Fruit fly (Drosophila melanogaster) whole organism, prepupa: ENCODE measurements around the gene Setx.
A peak's percentile ranks its signal among the peaks of the same experiment; 100 is the strongest.

ENCODE experiments used
- Blimp-1 ChIP-seq: fragments of 200-800 bp; sonication (Bioruptor generic); optimal IDR thresholded peaks from 3 replicates; lab custom pipeline; 2017; ENCODE audit warnings: missing biosample characterization, missing genetic modification characterization, mild to moderate bottlenecking, moderate library complexity, missing genetic modification reagents
- CG10631 ChIP-seq: fragments of 200-800 bp; sonication (Bioruptor generic); optimal IDR thresholded peaks from 2 replicates; lab custom pipeline; 2016; ENCODE audit warnings: missing biosample characterization, missing genetic modification characterization
- CG10669 ChIP-seq: fragments of 200-800 bp; sonication (Bioruptor generic); optimal IDR thresholded peaks from 3 replicates; lab custom pipeline; 2018; ENCODE audit warnings: missing biosample characterization, mild to moderate bottlenecking, missing genetic modification characterization, moderate library complexity
- CG11294 ChIP-seq: fragments of 200-800 bp; sonication (Bioruptor generic); IDR thresholded peaks from 2 replicates; pipeline ENCODE4 v1.3.6; 2022; ENCODE audit warnings: missing biosample characterization, missing genetic modification characterization
- CG11762 ChIP-seq: fragments of 200-800 bp; sonication (Bioruptor generic); optimal IDR thresholded peaks from 3 replicates; lab custom pipeline; 2016; ENCODE audit warnings: missing biosample characterization, missing genetic modification characterization; ENCODE audit not compliant: insufficient read depth
- CG11902 ChIP-seq: fragments of 200-800 bp; sonication (Bioruptor generic); optimal IDR thresholded peaks from 3 replicates; lab custom pipeline; 2016; ENCODE audit warnings: missing biosample characterization, missing genetic modification characterization
- CG15336 ChIP-seq: fragments of 200-800 bp; sonication (Bioruptor generic); IDR thresholded peaks from 2 replicates; pipeline ENCODE4 v1.3.6; 2022; ENCODE audit warnings: missing biosample characterization, missing genetic modification characterization
- CG1621 ChIP-seq: fragments of 200-800 bp; sonication (Bioruptor generic); optimal IDR thresholded peaks from 3 replicates; lab custom pipeline; 2018; ENCODE audit warnings: missing biosample characterization, mild to moderate bottlenecking, missing genetic modification characterization
- CG16779 ChIP-seq: fragments of 200-800 bp; sonication (Bioruptor generic); optimal IDR thresholded peaks from 3 replicates; lab custom pipeline; 2017; ENCODE audit warnings: missing biosample characterization, mild to moderate bottlenecking, missing genetic modification characterization
- CG3032 ChIP-seq: fragments of 200-800 bp; optimal IDR thresholded peaks from 2 replicates; lab custom pipeline; 2019; ENCODE audit warnings: missing biosample characterization, mild to moderate bottlenecking, missing genetic modification characterization, moderate library complexity
- CG31627 ChIP-seq: fragments of 200-800 bp; sonication (Bioruptor generic); optimal IDR thresholded peaks from 3 replicates; lab custom pipeline; 2016; ENCODE audit warnings: missing biosample characterization, missing genetic modification characterization
- CG32006 ChIP-seq: fragments of 200-800 bp; sonication (Bioruptor generic); optimal IDR thresholded peaks from 3 replicates; lab custom pipeline; 2017; ENCODE audit warnings: missing biosample characterization, mild to moderate bottlenecking, missing genetic modification characterization
- CG34406 ChIP-seq: fragments of 200-800 bp; sonication (Bioruptor generic); optimal IDR thresholded peaks from 3 replicates; lab custom pipeline; 2016; ENCODE audit warnings: missing biosample characterization, missing genetic modification characterization
- CG6163 ChIP-seq: fragments of 200-800 bp; sonication (Bioruptor generic); IDR thresholded peaks from 3 replicates; pipeline ENCODE4 v1.3.6; 2022; ENCODE audit warnings: missing biosample characterization, missing genetic modification characterization
- CG6276 ChIP-seq: fragments of 200-800 bp; sonication (Bioruptor generic); optimal IDR thresholded peaks from 2 replicates; lab custom pipeline; 2017; ENCODE audit warnings: missing biosample characterization, mild to moderate bottlenecking, missing genetic modification characterization
- CG6792 ChIP-seq: fragments of 200-800 bp; sonication (Bioruptor generic); optimal IDR thresholded peaks from 3 replicates; lab custom pipeline; 2016; ENCODE audit warnings: missing biosample characterization, missing genetic modification characterization
- CG6854 ChIP-seq: fragments of 200-800 bp; sonication (Bioruptor generic); optimal IDR thresholded peaks from 2 replicates; lab custom pipeline; 2017; ENCODE audit warnings: missing biosample characterization, mild to moderate bottlenecking, missing genetic modification characterization
- CG7368 ChIP-seq: fragments of 200-800 bp; sonication (Bioruptor generic); optimal IDR thresholded peaks from 3 replicates; lab custom pipeline; 2016; ENCODE audit warnings: missing biosample characterization, missing genetic modification characterization
- CG8119 ChIP-seq: fragments of 200-800 bp; sonication (Bioruptor generic); IDR thresholded peaks from 3 replicates; pipeline ENCODE4 v1.3.6; 2022; ENCODE audit warnings: missing biosample characterization, missing genetic modification characterization
- CG8319 ChIP-seq: fragments of 200-800 bp; sonication (Bioruptor generic); optimal IDR thresholded peaks from 3 replicates; lab custom pipeline; 2016; ENCODE audit warnings: missing biosample characterization, missing genetic modification characterization
- CG8632 ChIP-seq: fragments of 200-800 bp; sonication (Bioruptor generic); optimal IDR thresholded peaks from 3 replicates; lab custom pipeline; 2016; ENCODE audit warnings: missing biosample characterization, missing genetic modification characterization
- CG9139 ChIP-seq: fragments of 200-800 bp; sonication (Bioruptor generic); optimal IDR thresholded peaks from 3 replicates; lab custom pipeline; 2017; ENCODE audit warnings: missing biosample characterization, mild to moderate bottlenecking, missing genetic modification characterization
- Eip75B ChIP-seq: fragments of 200-800 bp; sonication (Bioruptor generic); optimal IDR thresholded peaks from 3 replicates; lab custom pipeline; 2016; ENCODE audit warnings: missing biosample characterization, missing genetic modification characterization
- Eip78C ChIP-seq: fragments of 200-800 bp; sonication (Bioruptor generic); peaks from one replicate; lab custom pipeline; 2016; ENCODE audit warnings: missing biosample characterization, missing genetic modification characterization
- Eip93F ChIP-seq: fragments of 200-800 bp; sonication (Bioruptor generic); optimal IDR thresholded peaks from 2 replicates; lab custom pipeline; 2016; ENCODE audit warnings: missing biosample characterization, mild to moderate bottlenecking, missing genetic modification characterization
- Ets21C ChIP-seq: fragments of 200-800 bp; sonication (Bioruptor generic); optimal IDR thresholded peaks from 3 replicates; lab custom pipeline; 2016; ENCODE audit warnings: missing biosample characterization, missing genetic modification characterization
- Ets96B ChIP-seq: fragments of 200-800 bp; optimal IDR thresholded peaks from 2 replicates; lab custom pipeline; 2019; ENCODE audit warnings: missing biosample characterization, mild to moderate bottlenecking, missing genetic modification characterization, moderate library complexity
- Gug ChIP-seq: fragments of 200-800 bp; sonication (Bioruptor generic); IDR thresholded peaks from 2 replicates; pipeline ENCODE4 v1.3.6; 2022; ENCODE audit warnings: missing biosample characterization, missing genetic modification characterization
- Hr39 ChIP-seq: fragments of 200-800 bp; sonication (Bioruptor generic); optimal IDR thresholded peaks from 2 replicates; lab custom pipeline; 2016; ENCODE audit warnings: missing biosample characterization, missing genetic modification characterization
- Hr4 ChIP-seq: fragments of 200-800 bp; sonication (Bioruptor generic); optimal IDR thresholded peaks from 3 replicates; lab custom pipeline; 2016; ENCODE audit warnings: missing biosample characterization, missing genetic modification characterization
- Lpt ChIP-seq: fragments of 200-800 bp; sonication (Bioruptor generic); optimal IDR thresholded peaks from 3 replicates; lab custom pipeline; 2016; ENCODE audit warnings: missing biosample characterization, missing genetic modification characterization
- OdsH ChIP-seq: fragments of 200-800 bp; sonication (Bioruptor generic); optimal IDR thresholded peaks from 3 replicates; lab custom pipeline; 2016; ENCODE audit warnings: missing biosample characterization, missing genetic modification characterization
- Sox102F ChIP-seq: fragments of 200-800 bp; sonication (Bioruptor generic); optimal IDR thresholded peaks from 2 replicates; lab custom pipeline; 2016; ENCODE audit warnings: missing biosample characterization, mild to moderate bottlenecking, missing genetic modification characterization
- Sox14 ChIP-seq: fragments of 200-800 bp; sonication (Bioruptor generic); optimal IDR thresholded peaks from 3 replicates; lab custom pipeline; 2016; ENCODE audit warnings: missing biosample characterization, missing genetic modification characterization
- Sox15 ChIP-seq: fragments of 200-800 bp; sonication (Bioruptor generic); optimal IDR thresholded peaks from 3 replicates; lab custom pipeline; 2016; ENCODE audit warnings: missing biosample characterization, missing genetic modification characterization
- achi ChIP-seq: fragments of 200-800 bp; sonication (Bioruptor generic); optimal IDR thresholded peaks from 3 replicates; lab custom pipeline; 2016; ENCODE audit warnings: missing biosample characterization, missing genetic modification characterization
- acj6 ChIP-seq: fragments of 200-800 bp; sonication (Bioruptor generic); optimal IDR thresholded peaks from 3 replicates; lab custom pipeline; 2016; ENCODE audit warnings: missing biosample characterization, missing genetic modification characterization
- cyc ChIP-seq: fragments of 200-800 bp; sonication (Bioruptor generic); optimal IDR thresholded peaks from 3 replicates; lab custom pipeline; 2016; ENCODE audit warnings: missing biosample characterization, missing genetic modification characterization
- dac ChIP-seq: fragments of 200-800 bp; sonication (Bioruptor generic); optimal IDR thresholded peaks from 2 replicates; lab custom pipeline; 2017; ENCODE audit warnings: missing biosample characterization, mild to moderate bottlenecking, missing genetic modification characterization
- dsx ChIP-seq: fragments of 200-800 bp; optimal IDR thresholded peaks from 3 replicates; lab custom pipeline; 2019; ENCODE audit warnings: missing biosample characterization, mild to moderate bottlenecking, missing genetic modification characterization, moderate library complexity; ENCODE audit not compliant: poor library complexity, severe bottlenecking
- eg ChIP-seq: fragments of 200-800 bp; sonication (Bioruptor generic); IDR thresholded peaks from 3 replicates; pipeline ENCODE4 v1.3.6; 2022; ENCODE audit warnings: missing biosample characterization, missing genetic modification characterization
- esn ChIP-seq: fragments of 200-800 bp; sonication (Bioruptor generic); optimal IDR thresholded peaks from 2 replicates; lab custom pipeline; 2016; ENCODE audit warnings: missing biosample characterization, mild to moderate bottlenecking, missing genetic modification characterization, moderate library complexity
- fd59A ChIP-seq: fragments of 200-800 bp; sonication (Bioruptor generic); optimal IDR thresholded peaks from 2 replicates; lab custom pipeline; 2017; ENCODE audit warnings: missing biosample characterization, mild to moderate bottlenecking, missing genetic modification characterization, missing genetic modification reagents
- fd85E ChIP-seq: fragments of 200-800 bp; sonication (Bioruptor generic); optimal IDR thresholded peaks from 3 replicates; lab custom pipeline; 2016; ENCODE audit warnings: missing biosample characterization, missing genetic modification characterization
- lz ChIP-seq: fragments of 200-800 bp; sonication (Bioruptor generic); optimal IDR thresholded peaks from 3 replicates; lab custom pipeline; 2016; ENCODE audit warnings: missing biosample characterization, missing genetic modification characterization
- net ChIP-seq: fragments of 200-800 bp; sonication (Bioruptor generic); optimal IDR thresholded peaks from 3 replicates; lab custom pipeline; 2016; ENCODE audit warnings: missing biosample characterization, missing genetic modification characterization
- pdm3 ChIP-seq: fragments of 200-800 bp; sonication (Bioruptor generic); optimal IDR thresholded peaks from 3 replicates; lab custom pipeline; 2016; ENCODE audit warnings: missing biosample characterization, missing genetic modification characterization
- salr ChIP-seq, 2 experiments: fragments of 200-800 bp; sonication (Bioruptor generic); optimal IDR thresholded peaks; 3 replicates each; lab custom pipeline; 2016 to 2018; ENCODE audit warnings: missing biosample characterization in 2 of 2, missing genetic modification characterization in 2 of 2, mild to moderate bottlenecking in 1 of 2
- ss ChIP-seq, 2 experiments: fragments of 200-800 bp; sonication (Bioruptor generic); optimal IDR thresholded peaks; 2 replicates in 1 of 2; 3 replicates in 1 of 2; lab custom pipeline; 2017 to 2018; ENCODE audit warnings: mild to moderate bottlenecking in 2 of 2, missing biosample characterization in 2 of 2, missing genetic modification characterization in 2 of 2, moderate library complexity in 1 of 2
- svp ChIP-seq: fragments of 200-800 bp; sonication (Bioruptor generic); peaks from one replicate; lab custom pipeline; 2016; ENCODE audit warnings: missing biosample characterization, missing genetic modification characterization
- topi ChIP-seq: fragments of 200-800 bp; sonication (Bioruptor generic); optimal IDR thresholded peaks from 3 replicates; lab custom pipeline; 2016; ENCODE audit warnings: missing biosample characterization, missing genetic modification characterization
- vri ChIP-seq: fragments of 200-800 bp; sonication (Bioruptor generic); optimal IDR thresholded peaks from 3 replicates; lab custom pipeline; 2016; ENCODE audit warnings: missing biosample characterization, mild to moderate bottlenecking, missing genetic modification characterization

The Setx gene

dm6 chr3L:8081822-8082221, 55.5 kb downstream of the Setx start:
- TF ChIP-seq CG16779 (tag; lab: Kevin White, UChicago) (peak; percentile 47), eg (GFP tag; lab: Robert Waterston, UW) (0 out of 3 replicates have a peak, but pooled peaks have one; percentile 18), CG31627 (GFP tag; lab: Kevin White, UChicago) (peak; percentile 13), Eip75B (GFP tag; lab: Kevin White, UChicago) (peak; percentile 41), svp (GFP tag; lab: Kevin White, UChicago) (no peak), vri (GFP tag; lab: Kevin White, UChicago) (peak; percentile 88), Lpt (GFP tag; lab: Kevin White, UChicago) (no peak), Sox14 (GFP tag; lab: Kevin White, UChicago) (peak; percentile 48), CG32006 (GFP tag; lab: Kevin White, UChicago) (no peak), CG8319 (GFP tag; lab: Kevin White, UChicago) (peak; percentile 8), CG34406 (peak; percentile 19), CG6792 (GFP tag; lab: Kevin White, UChicago) (peak; percentile 38), acj6 (GFP tag; lab: Kevin White, UChicago) (no peak), fd85E (peak; percentile 73), OdsH (GFP tag; lab: Kevin White, UChicago) (peak; percentile 8), CG15336 (no peak; the same call in 1 of the 2 replicates), Eip78C (GFP tag; lab: Kevin White, UChicago) (peak; percentile 84), Blimp-1 (no peak), lz (GFP tag; lab: Kevin White, UChicago) (peak; percentile 51), CG6163 (GFP tag; lab: Robert Waterston, UW) (peak; percentile 74; the same call in 2 of the 3 replicates), Hr4 (GFP tag; lab: Kevin White, UChicago) (no peak), CG9139 (GFP tag; lab: Kevin White, UChicago) (no peak), topi (peak; percentile 50), Ets21C (GFP tag; lab: Kevin White, UChicago) (no peak), dac (GFP tag; lab: Kevin White, UChicago) (no peak), Sox102F (GFP tag; lab: Kevin White, UChicago) (peak; percentile 85), Gug (GFP tag; lab: Robert Waterston, UW) (no peak), esn (GFP tag; lab: Kevin White, UChicago) (peak; percentile 58), salr (GFP tag; optimal IDR thresholded peaks at IDR 0.05; lab: Kevin White, UChicago) (peak; percentile 32 to 35), CG7368 (GFP tag; lab: Kevin White, UChicago) (peak; percentile 44), net (GFP tag; lab: Kevin White, UChicago) (peak; percentile 62), Sox15 (GFP tag; lab: Kevin White, UChicago) (no peak), pdm3 (peak; percentile 46), CG3032 (tag; lab: Kevin White, UChicago) (peak; percentile 8), CG10669 (GFP tag; lab: Kevin White, UChicago) (no peak), CG8119 (GFP tag; lab: Robert Waterston, UW) (peak; percentile 49; the same call in 1 of the 3 replicates), Hr39 (GFP tag; lab: Kevin White, UChicago) (no peak), CG11762 (GFP tag; lab: Kevin White, UChicago) (peak; percentile 26), cyc (GFP tag; lab: Kevin White, UChicago) (no peak), CG6854 (GFP tag; lab: Kevin White, UChicago) (peak; percentile 71), fd59A (GFP tag; lab: Kevin White, UChicago) (no peak), CG1621 (tag; lab: Kevin White, UChicago) (peak; percentile 16), ss (GFP tag; optimal IDR thresholded peaks at IDR 0.05; lab: Kevin White, UChicago) (peak in 1 of 2 experiments; percentile 58), Ets96B (tag; lab: Kevin White, UChicago) (peak; percentile 4), achi (GFP tag; lab: Kevin White, UChicago) (peak; percentile 32), CG10631 (GFP tag; lab: Kevin White, UChicago) (no peak), CG11294 (no peak), CG8632 (GFP tag; lab: Kevin White, UChicago) (peak; percentile 28), Eip93F (peak; percentile 45), CG11902 (GFP tag; lab: Kevin White, UChicago) (no peak), CG6276 (no peak), dsx (peak; percentile 43)
